Fruit fly (Drosophila melanogaster) whole organism, adult: ENCODE results near the gene CG14422.

ENCODE experiments used
- CG11617 ChIP-seq: fragments of 200-800 bp; sonication (Bioruptor generic); optimal IDR thresholded peaks from 2 replicates; lab custom pipeline; 2017; ENCODE audit warnings: mild to moderate bottlenecking, missing biosample characterization, missing genetic modification reagents, missing genetic modification characterization
- CG12768 ChIP-seq: fragments of 200-800 bp; sonication (Bioruptor generic); optimal IDR thresholded peaks from 2 replicates; lab custom pipeline; 2017; ENCODE audit warnings: missing biosample characterization, missing genetic modification characterization, mild to moderate bottlenecking, moderate library complexity, missing genetic modification reagents
- CG14711 ChIP-seq: fragments of 200-800 bp; sonication (Bioruptor generic); optimal IDR thresholded peaks from 2 replicates; lab custom pipeline; 2018; ENCODE audit warnings: missing biosample characterization, mild to moderate bottlenecking, missing genetic modification characterization, moderate library complexity
- CG1620 ChIP-seq: fragments of 200-800 bp; sonication (Bioruptor generic); optimal IDR thresholded peaks from 2 replicates; lab custom pipeline; 2016; ENCODE audit warnings: missing biosample characterization, missing genetic modification characterization
- CG33017 ChIP-seq: fragments of 200-800 bp; sonication (Bioruptor generic); optimal IDR thresholded peaks from 2 replicates; lab custom pipeline; 2018; ENCODE audit warnings: missing biosample characterization, mild to moderate bottlenecking, missing genetic modification characterization, moderate library complexity
- CG5204 ChIP-seq: fragments of 200-800 bp; sonication (Bioruptor generic); optimal IDR thresholded peaks from 2 replicates; lab custom pipeline; 2016; ENCODE audit warnings: missing biosample characterization, missing genetic modification characterization
- CG7045 ChIP-seq: fragments of 200-800 bp; sonication (Bioruptor generic); optimal IDR thresholded peaks from 2 replicates; lab custom pipeline; 2017; ENCODE audit warnings: missing biosample characterization, mild to moderate bottlenecking, missing genetic modification characterization
- CG7101 ChIP-seq: fragments of 200-800 bp; sonication (Bioruptor generic); optimal IDR thresholded peaks from 2 replicates; lab custom pipeline; 2018; ENCODE audit warnings: missing biosample characterization, mild to moderate bottlenecking, missing genetic modification characterization, moderate library complexity
- Clk ChIP-seq: fragments of 200-800 bp; sonication (Bioruptor generic); optimal IDR thresholded peaks from 2 replicates; lab custom pipeline; 2017; ENCODE audit warnings: missing biosample characterization, missing genetic modification characterization
- Crg-1 ChIP-seq: fragments of 200-800 bp; sonication (Bioruptor generic); optimal IDR thresholded peaks from 2 replicates; lab custom pipeline; 2016; ENCODE audit warnings: missing biosample characterization, missing genetic modification characterization
- Hr96 ChIP-seq: fragments of 200-800 bp; sonication (Bioruptor generic); optimal IDR thresholded peaks from 2 replicates; lab custom pipeline; 2016; ENCODE audit warnings: missing biosample characterization, missing genetic modification characterization
- Mnt ChIP-seq: fragments of 200-800 bp; sonication (Bioruptor generic); optimal IDR thresholded peaks from 2 replicates; lab custom pipeline; 2016; ENCODE audit warnings: missing biosample characterization, mild to moderate bottlenecking, missing genetic modification characterization
- bab1 ChIP-seq: fragments of 200-800 bp; sonication (Bioruptor generic); optimal IDR thresholded peaks from 3 replicates; lab custom pipeline; 2019; ENCODE audit warnings: missing biosample characterization, mild to moderate bottlenecking, missing genetic modification characterization, moderate library complexity
- cic ChIP-seq: fragments of 200-800 bp; sonication (Bioruptor generic); optimal IDR thresholded peaks from 2 replicates; lab custom pipeline; 2017; ENCODE audit warnings: missing biosample characterization, mild to moderate bottlenecking, missing genetic modification characterization, moderate library complexity
- cnc ChIP-seq, 2 experiments: fragments of >200 bp; optimal IDR thresholded peaks; 2 replicates each; lab custom pipeline; 2017
- kay ChIP-seq: fragments of 200-800 bp; sonication (Bioruptor generic); peaks from one replicate; lab custom pipeline; 2016; ENCODE audit warnings: missing biosample characterization, missing genetic modification characterization, borderline replicate concordance
- ovo ChIP-seq: fragments of 200-800 bp; sonication (Bioruptor generic); optimal IDR thresholded peaks from 2 replicates; lab custom pipeline; 2016; ENCODE audit warnings: missing biosample characterization, missing genetic modification characterization
- pad ChIP-seq: fragments of 200-800 bp; sonication (Bioruptor generic); optimal IDR thresholded peaks from 3 replicates; lab custom pipeline; 2017; ENCODE audit warnings: missing biosample characterization, missing genetic modification characterization, mild to moderate bottlenecking, moderate library complexity, missing genetic modification reagents
- tj ChIP-seq: fragments of 200-800 bp; sonication (Bioruptor generic); optimal IDR thresholded peaks from 3 replicates; lab custom pipeline; 2017; ENCODE audit warnings: missing biosample characterization, mild to moderate bottlenecking, missing genetic modification characterization, moderate library complexity
- toe ChIP-seq: fragments of 200-800 bp; sonication (Bioruptor generic); optimal IDR thresholded peaks from 2 replicates; lab custom pipeline; 2016; ENCODE audit warnings: missing biosample characterization, missing genetic modification characterization

The CG14422 gene

DNA sequence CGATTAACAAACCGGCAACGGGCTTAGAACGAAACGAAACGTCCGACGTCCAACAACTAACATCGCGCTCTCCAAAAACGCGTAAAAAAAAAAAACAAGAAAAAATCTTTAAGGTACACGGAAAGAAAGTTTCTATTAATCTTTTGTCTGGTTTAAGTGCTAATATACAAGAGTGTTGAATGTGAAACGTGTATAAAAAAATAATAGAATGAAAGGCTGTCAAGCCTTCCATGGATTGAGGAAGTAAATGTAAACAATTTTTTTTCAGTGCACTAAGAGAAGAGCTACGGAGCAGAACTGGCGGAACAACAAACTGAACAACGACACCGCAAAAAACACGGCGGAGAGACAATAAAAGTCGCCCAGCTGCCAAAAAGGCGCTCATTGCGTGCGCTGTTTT is 23.4 kb upstream of the CG14422 start, which contains the start of gene CG3588:
Gene CG3588, plus strand, starts transcription at position 29 of the 400 bp plus-strand sequence.
- TF ChIP-seq bab1 (GFP tag; lab: Kevin White, UChicago) (no peak), CG1620 (GFP tag; lab: Kevin White, UChicago) (no peak), tj (GFP tag; lab: Kevin White, UChicago) (no peak), Clk (GFP tag; lab: Kevin White, UChicago) (no peak), CG33017 (no peak), CG14711 (tag; lab: Kevin White, UChicago) (no peak), CG12768 (GFP tag; lab: Kevin White, UChicago) (no peak), toe (no peak), cic (GFP tag; lab: Kevin White, UChicago) (no peak), CG7101 (no peak), pad (GFP tag; lab: Kevin White, UChicago) (no peak), kay (GFP tag; lab: Kevin White, UChicago) (no peak), ovo (no peak), CG11617 (GFP tag; lab: Kevin White, UChicago) (no peak), CG7045 (no peak), Mnt (GFP tag; lab: Kevin White, UChicago) (no peak), Hr96 (no peak), CG5204 (GFP tag; lab: Kevin White, UChicago) (no peak), Crg-1 (GFP tag; lab: Kevin White, UChicago) (no peak), cnc (optimal IDR thresholded peaks at IDR 0.05; lab: Kevin White, UChicago) (no peak)

DNA sequence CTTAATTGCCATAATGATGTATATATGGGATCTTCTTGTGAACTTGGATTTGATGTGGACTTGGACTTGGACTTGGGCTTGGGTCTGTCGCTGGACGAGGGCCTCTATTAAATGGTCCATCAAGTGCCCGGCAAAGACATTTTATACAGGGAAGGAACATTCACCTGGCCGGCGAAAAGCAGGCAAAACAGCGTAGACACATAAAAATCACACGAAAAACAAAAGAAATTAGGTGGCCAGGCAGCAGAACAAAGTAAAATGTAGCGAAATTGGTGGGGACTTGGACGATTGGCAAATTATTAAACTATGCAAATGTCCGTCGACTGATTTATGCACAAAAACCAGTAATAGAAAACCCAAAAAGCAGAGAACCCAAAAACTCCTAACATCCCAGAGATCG is 16.0 kb upstream of the CG14422 start, which contains the start of gene CG14424:
Gene CG14424, minus strand, starts transcription at position 101 of the 400 bp plus-strand sequence.
- TF ChIP-seq cic (GFP tag; lab: Kevin White, UChicago), result no peak
- TF ChIP-seq CG11617 (GFP tag; lab: Kevin White, UChicago), result no peak
- no peak for TF ChIP-seq Crg-1 (GFP tag; lab: Kevin White, UChicago)
- TF ChIP-seq Hr96, result no peak
- no peak for TF ChIP-seq toe
- TF ChIP-seq pad (GFP tag; lab: Kevin White, UChicago), result no peak
- TF ChIP-seq CG7045, result no peak
- TF ChIP-seq CG33017, result no peak
- no peak for TF ChIP-seq cnc (optimal IDR thresholded peaks at IDR 0.05; lab: Kevin White, UChicago)
- no peak for TF ChIP-seq CG5204 (GFP tag; lab: Kevin White, UChicago)
- no peak for TF ChIP-seq Mnt (GFP tag; lab: Kevin White, UChicago)
- no peak for TF ChIP-seq CG14711 (tag; lab: Kevin White, UChicago)
- TF ChIP-seq Clk (GFP tag; lab: Kevin White, UChicago), result no peak
- no peak for TF ChIP-seq kay (GFP tag; lab: Kevin White, UChicago)
- TF ChIP-seq CG12768 (GFP tag; lab: Kevin White, UChicago), result no peak
- TF ChIP-seq ovo, result no peak
- TF ChIP-seq bab1 (GFP tag; lab: Kevin White, UChicago), result no peak
- TF ChIP-seq CG7101, result no peak

DNA sequence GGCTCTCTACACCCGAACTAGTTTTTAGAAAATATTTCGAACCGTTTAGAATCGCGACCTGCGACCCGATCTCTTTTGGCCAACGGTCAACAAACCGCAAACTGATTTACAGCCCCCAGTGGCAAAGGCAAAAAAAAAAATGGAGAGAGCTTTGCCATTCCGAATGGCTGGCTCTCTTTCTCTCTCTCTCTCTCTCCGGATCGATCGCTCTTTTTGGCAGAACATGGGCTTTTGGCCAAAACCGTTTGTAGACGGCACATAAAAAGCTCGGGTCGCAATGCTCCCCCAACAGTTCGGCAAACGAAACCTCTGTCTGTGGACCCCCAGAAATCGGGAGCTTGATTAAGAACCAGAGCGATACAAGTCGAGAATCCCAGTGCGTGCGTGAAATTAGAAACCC is 13.7 kb upstream of the CG14422 start, which contains the start of gene CG32793:
Gene CG32793, plus strand, starts transcription at position 301 of the 400 bp plus-strand sequence.
- TF ChIP-seq CG7101 (no peak), ovo (no peak), CG11617 (GFP tag; lab: Kevin White, UChicago) (no peak), cic (GFP tag; lab: Kevin White, UChicago) (no peak), Crg-1 (GFP tag; lab: Kevin White, UChicago) (no peak), CG33017 (no peak), tj (GFP tag; lab: Kevin White, UChicago) (no peak), bab1 (GFP tag; lab: Kevin White, UChicago) (no peak), CG7045 (no peak), Hr96 (no peak), kay (GFP tag; lab: Kevin White, UChicago) (no peak)

DNA sequence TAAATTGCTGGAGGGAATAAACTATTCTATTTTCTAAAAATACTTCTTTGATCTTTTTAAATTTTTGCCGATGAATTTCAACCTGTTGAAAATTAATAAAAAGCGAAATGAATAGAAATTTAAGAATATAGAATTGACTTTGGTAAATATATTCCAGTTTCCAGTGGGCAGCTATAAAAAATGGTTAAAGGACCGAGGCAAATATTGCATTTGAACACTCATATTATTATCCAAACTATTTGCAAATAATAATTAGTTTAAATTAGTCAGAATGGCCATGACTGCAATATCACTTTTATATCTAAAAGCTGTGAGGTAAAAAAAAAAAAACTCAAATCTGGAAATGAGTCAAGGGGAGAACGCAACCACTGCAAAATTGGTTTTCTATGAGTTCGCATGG is 8.4 kb upstream of the CG14422 start, which contains the start of gene CG3592:
Gene CG3592, plus strand, starts transcription at position 301 of the 400 bp plus-strand sequence.
- TF ChIP-seq CG14711 (tag; lab: Kevin White, UChicago) (no peak), kay (GFP tag; lab: Kevin White, UChicago) (no peak), tj (GFP tag; lab: Kevin White, UChicago) (no peak), bab1 (GFP tag; lab: Kevin White, UChicago) (no peak), CG5204 (GFP tag; lab: Kevin White, UChicago) (no peak), CG12768 (GFP tag; lab: Kevin White, UChicago) (no peak), cic (GFP tag; lab: Kevin White, UChicago) (no peak), CG7045 (no peak), CG33017 (no peak), CG7101 (no peak), CG1620 (GFP tag; lab: Kevin White, UChicago) (no peak), toe (no peak), ovo (no peak), Crg-1 (GFP tag; lab: Kevin White, UChicago) (no peak), CG11617 (GFP tag; lab: Kevin White, UChicago) (no peak), cnc (optimal IDR thresholded peaks at IDR 0.05; lab: Kevin White, UChicago) (no peak), Hr96 (no peak), Mnt (GFP tag; lab: Kevin White, UChicago) (no peak)

DNA sequence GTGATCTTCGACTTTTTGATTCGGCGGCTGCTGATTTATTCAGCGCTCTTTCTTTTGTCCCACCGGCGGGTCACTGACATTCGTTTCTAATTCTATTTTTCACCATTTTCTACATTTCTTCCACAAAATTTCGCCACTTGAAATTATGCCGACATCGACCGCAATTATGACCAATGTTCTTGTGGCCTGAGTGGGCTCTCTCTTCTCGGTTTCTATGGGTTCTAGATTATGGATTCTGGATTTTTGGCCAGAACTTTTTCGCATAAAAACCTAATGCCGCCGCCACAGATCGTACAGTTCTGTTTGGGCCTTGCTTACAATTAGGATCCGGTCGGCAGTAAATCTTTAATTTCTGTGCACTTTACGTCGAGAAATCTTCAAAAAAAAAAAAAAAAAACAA is 6.5 kb upstream of the CG14422 start, which contains the start of gene CG3598:
Gene CG3598, plus strand, starts transcription at position 301 of the 400 bp plus-strand sequence.
- TF ChIP-seq tj (GFP tag; lab: Kevin White, UChicago) (no peak), CG14711 (tag; lab: Kevin White, UChicago) (no peak), kay (GFP tag; lab: Kevin White, UChicago) (no peak), CG33017 (no peak), Mnt (GFP tag; lab: Kevin White, UChicago) (no peak), CG7101 (no peak), Hr96 (no peak), Crg-1 (GFP tag; lab: Kevin White, UChicago) (no peak), CG5204 (GFP tag; lab: Kevin White, UChicago) (no peak), cic (GFP tag; lab: Kevin White, UChicago) (no peak)

DNA sequence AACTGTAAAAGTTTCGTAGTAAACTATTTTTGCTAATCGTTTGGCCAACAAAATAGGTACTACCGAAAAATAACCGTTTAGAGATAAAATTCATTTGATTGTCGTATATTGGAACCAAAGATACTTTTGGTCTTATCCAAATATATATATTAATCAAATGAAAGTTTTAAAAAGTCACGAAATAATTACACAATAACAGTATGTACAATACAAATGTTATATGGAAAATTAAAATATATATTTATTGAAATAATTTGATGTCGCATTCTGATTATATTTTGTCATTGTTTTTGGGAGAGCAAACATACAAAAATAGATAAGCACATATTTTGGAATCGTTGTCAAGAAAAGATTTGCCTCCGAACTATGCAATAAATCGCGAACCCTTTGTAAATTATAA is 4.6 kb upstream of the CG14422 start, which contains the start of gene CG14420:
Gene CG14420, plus strand, starts transcription at position 301 of the 400 bp plus-strand sequence.
- TF ChIP-seq Crg-1 (GFP tag; lab: Kevin White, UChicago) (no peak), CG11617 (GFP tag; lab: Kevin White, UChicago) (no peak), toe (no peak), cic (GFP tag; lab: Kevin White, UChicago) (no peak), cnc (optimal IDR thresholded peaks at IDR 0.05; lab: Kevin White, UChicago) (no peak), CG7045 (no peak), CG12768 (GFP tag; lab: Kevin White, UChicago) (no peak), ovo (no peak), CG5204 (GFP tag; lab: Kevin White, UChicago) (no peak), Hr96 (no peak), CG7101 (no peak), tj (GFP tag; lab: Kevin White, UChicago) (no peak), CG14711 (tag; lab: Kevin White, UChicago) (no peak), bab1 (GFP tag; lab: Kevin White, UChicago) (no peak)
